Fruit fly (Drosophila melanogaster): Measurements from ENCODE around the gene Trhn.

Gene Trhn

dm6 chr3L:1204674-1205547, 11.9 kb upstream of the Trhn start, which contains the start of gene CG9119:
Gene CG9119 (minus strand): TSS chr3L:1204795.
- TF ChIP-seq fkh (GFP tag; optimal IDR thresholded peaks at IDR 0.05): peak; percentile 27
- peak; percentile 27 for TF ChIP-seq acj6 (GFP tag; optimal IDR thresholded peaks at IDR 0.05)
- no peak for TF ChIP-seq CG31627 (GFP tag; optimal IDR thresholded peaks at IDR 0.05)
- TF ChIP-seq spab (GFP tag; optimal IDR thresholded peaks at IDR 0.05): peak; percentile 8
- TF ChIP-seq Ets96B (tag; optimal IDR thresholded peaks at IDR 0.05): peak; percentile 3
- peak; percentile 44 for TF ChIP-seq CG3032 (tag; optimal IDR thresholded peaks at IDR 0.05)
- TF ChIP-seq fd59A (GFP tag; optimal IDR thresholded peaks at IDR 0.05): peak; percentile 33
- TF ChIP-seq Gug (GFP tag; IDR thresholded peaks at IDR 0.05): no peak
- peak; percentile 24 for TF ChIP-seq CG10669 (GFP tag; optimal IDR thresholded peaks at IDR 0.05)
- peak; percentile 56 for TF ChIP-seq svp (GFP tag)
- peak; percentile 1 for TF ChIP-seq net (GFP tag; optimal IDR thresholded peaks at IDR 0.05)
- TF ChIP-seq CG16779 (tag; optimal IDR thresholded peaks at IDR 0.05): no peak
- no peak for TF ChIP-seq Sox15 (GFP tag; optimal IDR thresholded peaks at IDR 0.05)
- peak; percentile 61 for TF ChIP-seq CG9139 (GFP tag; optimal IDR thresholded peaks at IDR 0.05)
- no peak for TF ChIP-seq vri (GFP tag; optimal IDR thresholded peaks at IDR 0.05)
- no peak for TF ChIP-seq Sox102F (GFP tag; optimal IDR thresholded peaks at IDR 0.05)
- peak; percentile 37 for TF ChIP-seq CG3919 (GFP tag; optimal IDR thresholded peaks at IDR 0.05)
- TF ChIP-seq Sox14 (GFP tag; optimal IDR thresholded peaks at IDR 0.05): no peak
- no peak for TF ChIP-seq eg (GFP tag; IDR thresholded peaks at IDR 0.05)
- peak; percentile 18 for TF ChIP-seq Hr39 (GFP tag; optimal IDR thresholded peaks at IDR 0.05)
- peak; percentile 59 for TF ChIP-seq CG32006 (GFP tag; optimal IDR thresholded peaks at IDR 0.05)
- peak; percentile 29 for TF ChIP-seq CG6792 (GFP tag; optimal IDR thresholded peaks at IDR 0.05)
- peak; percentile 18 for TF ChIP-seq Met (GFP tag; optimal IDR thresholded peaks at IDR 0.05)
- peak; percentile 35 for TF ChIP-seq pdm3 (GFP tag; optimal IDR thresholded peaks at IDR 0.05)
- no peak for TF ChIP-seq Eip93F (GFP tag; optimal IDR thresholded peaks at IDR 0.05)
- TF ChIP-seq dsx (GFP tag; optimal IDR thresholded peaks at IDR 0.05; ENCODE audit: poor library complexity, severe bottlenecking): peak; percentile 6
- peak; percentile 21 for TF ChIP-seq CG34406 (GFP tag; optimal IDR thresholded peaks at IDR 0.05)
- peak; percentile 27 for TF ChIP-seq CG10631 (GFP tag; optimal IDR thresholded peaks at IDR 0.05)
- TF ChIP-seq CG8319 (GFP tag; optimal IDR thresholded peaks at IDR 0.05): peak; percentile 31
- TF ChIP-seq ss (GFP tag; optimal IDR thresholded peaks at IDR 0.05): peak; percentile 23 to 51
- peak; percentile 31; the same call in 1 of the 3 replicates for TF ChIP-seq CG8119 (GFP tag; IDR thresholded peaks at IDR 0.05)
- TF ChIP-seq cyc (GFP tag; optimal IDR thresholded peaks at IDR 0.05): peak; percentile 5
- TF ChIP-seq Eip75B (GFP tag; optimal IDR thresholded peaks at IDR 0.05): peak; percentile 5
- peak; percentile 91 for TF ChIP-seq CG1621 (tag; optimal IDR thresholded peaks at IDR 0.05)
- TF ChIP-seq CG8632 (GFP tag; optimal IDR thresholded peaks at IDR 0.05): no peak
- no peak for TF ChIP-seq CG11294 (GFP tag; IDR thresholded peaks at IDR 0.05)
- TF ChIP-seq Eip78C (GFP tag): peak; percentile 90
- TF ChIP-seq esn (GFP tag; optimal IDR thresholded peaks at IDR 0.05): peak; percentile 30
- TF ChIP-seq achi (GFP tag; optimal IDR thresholded peaks at IDR 0.05): peak; percentile 18
- peak; percentile 3 for TF ChIP-seq CG6276 (GFP tag; optimal IDR thresholded peaks at IDR 0.05)
- peak; percentile 14 for TF ChIP-seq CG11902 (GFP tag; optimal IDR thresholded peaks at IDR 0.05)
- TF ChIP-seq CG11762 (GFP tag; optimal IDR thresholded peaks at IDR 0.05; ENCODE audit: insufficient read depth): no peak
- TF ChIP-seq topi (GFP tag; optimal IDR thresholded peaks at IDR 0.05): peak; percentile 18
- peak; percentile 27 for TF ChIP-seq OdsH (GFP tag; optimal IDR thresholded peaks at IDR 0.05)
- peak; percentile 24 for TF ChIP-seq lz (GFP tag; optimal IDR thresholded peaks at IDR 0.05)
